Fruit fly (Drosophila melanogaster) whole organism, embryonic: ENCODE results near the gene Alg7.
A peak's percentile ranks its signal among the peaks of the same experiment; 100 is the strongest.

Source experiments
- Bgb ChIP-seq: fragments of 200-800 bp; sonication (Bioruptor generic); IDR thresholded peaks from 2 replicates; pipeline ENCODE4 v1.3.6; 2022; ENCODE audit warnings: missing biosample characterization, missing genetic modification characterization; ENCODE audit not compliant: partially characterized antibody
- CG10209 ChIP-seq: fragments of 200-800 bp; sonication (Bioruptor generic); optimal IDR thresholded peaks from 3 replicates; lab custom pipeline; 2017; ENCODE audit warnings: missing biosample characterization, mild to moderate bottlenecking, missing genetic modification characterization, missing genetic modification reagents
- CG10267 ChIP-seq: fragments of 200-800 bp; sonication (Bioruptor generic); optimal IDR thresholded peaks from 2 replicates; lab custom pipeline; 2018; ENCODE audit warnings: missing biosample characterization, mild to moderate bottlenecking, missing genetic modification characterization, moderate library complexity
- CG10959 ChIP-seq: fragments of 200-800 bp; sonication (Bioruptor generic); IDR thresholded peaks from 2 replicates; pipeline ENCODE4 v1.3.6; 2022; ENCODE audit warnings: missing biosample characterization, missing genetic modification characterization
- CG10979 ChIP-seq: fragments of 200-800 bp; sonication (Bioruptor generic); optimal IDR thresholded peaks from 2 replicates; lab custom pipeline; 2018; ENCODE audit warnings: missing biosample characterization, mild to moderate bottlenecking, missing genetic modification characterization, moderate library complexity
- CG14014 ChIP-seq: fragments of 200-800 bp; sonication (Bioruptor generic); IDR thresholded peaks from 2 replicates; pipeline ENCODE4 v1.3.6; 2022; ENCODE audit warnings: missing biosample characterization, missing genetic modification characterization
- CG14710 ChIP-seq: fragments of 200-800 bp; sonication (Bioruptor generic); optimal IDR thresholded peaks from 3 replicates; lab custom pipeline; 2019; ENCODE audit warnings: missing biosample characterization, mild to moderate bottlenecking, missing genetic modification characterization, moderate library complexity
- CG1602 ChIP-seq: fragments of 200-800 bp; sonication (Bioruptor generic); optimal IDR thresholded peaks from 3 replicates; lab custom pipeline; 2016; ENCODE audit warnings: missing biosample characterization, missing genetic modification characterization
- CG16863 ChIP-seq: fragments of 200-800 bp; sonication (Bioruptor generic); optimal IDR thresholded peaks from 3 replicates; lab custom pipeline; 2016; ENCODE audit warnings: missing biosample characterization, missing genetic modification characterization
- CG17385 ChIP-seq: fragments of 200-800 bp; sonication (Bioruptor generic); optimal IDR thresholded peaks from 3 replicates; lab custom pipeline; 2018; ENCODE audit warnings: missing biosample characterization, mild to moderate bottlenecking, missing genetic modification characterization
- CG17612 ChIP-seq: fragments of 200-800 bp; sonication (Bioruptor generic); IDR thresholded peaks from 2 replicates; pipeline ENCODE4 v1.3.6; 2022; ENCODE audit warnings: missing biosample characterization, missing genetic modification characterization
- CG17829 ChIP-seq: fragments of 200-800 bp; optimal IDR thresholded peaks from 2 replicates; lab custom pipeline; 2019; ENCODE audit warnings: missing biosample characterization, mild to moderate bottlenecking, missing genetic modification characterization, moderate library complexity
- CG2199 ChIP-seq: fragments of 200-800 bp; sonication (Bioruptor generic); IDR thresholded peaks from 3 replicates; pipeline ENCODE4 v1.3.6; 2022; ENCODE audit warnings: missing biosample characterization, missing genetic modification characterization
- CG31224 ChIP-seq: fragments of 200-800 bp; sonication (Bioruptor generic); IDR thresholded peaks from 2 replicates; pipeline ENCODE4 v1.3.6; 2022; ENCODE audit warnings: missing biosample characterization, missing genetic modification characterization
- CG3726 ChIP-seq: fragments of 200-800 bp; sonication (Bioruptor generic); IDR thresholded peaks from 3 replicates; pipeline ENCODE4, ENCODE4 v1.3.6; 2022; ENCODE audit warnings: missing biosample characterization, missing genetic modification characterization
- CG42726 ChIP-seq: fragments of 200-800 bp; sonication (Bioruptor generic); IDR thresholded peaks from 2 replicates; pipeline ENCODE4 v1.3.6; 2022; ENCODE audit warnings: missing biosample characterization, missing genetic modification characterization; ENCODE audit not compliant: partially characterized antibody
- CG4360 ChIP-seq: fragments of 200-800 bp; sonication (Bioruptor generic); IDR thresholded peaks from 2 replicates; pipeline ENCODE4 v1.3.6; 2022; ENCODE audit warnings: missing biosample characterization, missing genetic modification characterization
- CG4424 ChIP-seq: fragments of 200-800 bp; sonication (Bioruptor generic); optimal IDR thresholded peaks from 3 replicates; lab custom pipeline; 2016; ENCODE audit warnings: missing biosample characterization, missing genetic modification characterization
- CG4730 ChIP-seq: fragments of 200-800 bp; sonication (Bioruptor generic); IDR thresholded peaks from 2 replicates; pipeline ENCODE4 v1.3.6; 2022; ENCODE audit warnings: missing biosample characterization, missing genetic modification characterization
- CG6854 ChIP-seq: fragments of 200-800 bp; sonication (Bioruptor generic); optimal IDR thresholded peaks from 3 replicates; lab custom pipeline; 2017; ENCODE audit warnings: missing biosample characterization, mild to moderate bottlenecking, missing genetic modification characterization
- E2f1 ChIP-seq: fragments of 200-800 bp; sonication (Bioruptor generic); IDR thresholded peaks from 2 replicates; pipeline ENCODE4 v1.3.6; 2022; ENCODE audit warnings: missing biosample characterization, missing genetic modification characterization
- E2f2 ChIP-seq: fragments of 200-800 bp; sonication (Bioruptor generic); IDR thresholded peaks from 2 replicates; pipeline ENCODE4 v1.3.6; 2022; ENCODE audit warnings: missing biosample characterization, missing genetic modification characterization
- Eip74EF ChIP-seq, 2 experiments: fragments of 200-800 bp in 1 of 2; fragments of >200 bp in 1 of 2; sonication (Bioruptor generic) in 1 of 2; optimal IDR thresholded peaks; 2 replicates each; lab custom pipeline; 2017 to 2019; ENCODE audit warnings: missing biosample characterization in 2 of 2, missing genetic modification characterization in 2 of 2, mild to moderate bottlenecking in 1 of 2, moderate library complexity in 1 of 2
- Med ChIP-seq: fragments of 200-800 bp; sonication (Bioruptor generic); peaks from one replicate; lab custom pipeline; 2016; ENCODE audit warnings: missing biosample characterization, missing genetic modification characterization, mild to moderate bottlenecking, inconsistent platforms, moderate library complexity
- NC2β ChIP-seq: fragments of 200-800 bp; sonication (Bioruptor generic); optimal IDR thresholded peaks from 2 replicates; lab custom pipeline; 2016; ENCODE audit warnings: missing biosample characterization, missing genetic modification characterization
- Sox102F ChIP-seq: fragments of 200-800 bp; sonication (Bioruptor generic); optimal IDR thresholded peaks from 2 replicates; lab custom pipeline; 2018; ENCODE audit warnings: missing biosample characterization, mild to moderate bottlenecking, missing genetic modification characterization, moderate library complexity
- amos ChIP-seq: fragments of 200-800 bp; sonication (Bioruptor generic); IDR thresholded peaks from 2 replicates; pipeline ENCODE4 v1.3.6; 2022; ENCODE audit warnings: missing biosample characterization, missing genetic modification characterization; ENCODE audit not compliant: partially characterized antibody
- ash1 ChIP-seq: fragments of 200-800 bp; sonication (Bioruptor generic); optimal IDR thresholded peaks from 2 replicates; lab custom pipeline; 2018; ENCODE audit warnings: missing biosample characterization, mild to moderate bottlenecking, missing genetic modification characterization
- bab2 ChIP-seq: fragments of 200-800 bp; sonication (Bioruptor generic); optimal IDR thresholded peaks from 2 replicates; lab custom pipeline; 2016; ENCODE audit warnings: missing biosample characterization, missing genetic modification characterization
- cas ChIP-seq: fragments of 200-800 bp; sonication (Bioruptor generic); IDR thresholded peaks from 2 replicates; pipeline ENCODE4 v1.3.6; 2022; ENCODE audit warnings: missing biosample characterization, missing genetic modification characterization
- caup ChIP-seq: fragments of 200-800 bp; sonication (Bioruptor generic); optimal IDR thresholded peaks from 3 replicates; lab custom pipeline; 2017; ENCODE audit warnings: missing biosample characterization, mild to moderate bottlenecking, missing genetic modification characterization, moderate library complexity; ENCODE audit not compliant: severe bottlenecking
- dati ChIP-seq: fragments of 200-800 bp; sonication (Bioruptor generic); IDR thresholded peaks from 2 replicates; pipeline ENCODE4 v1.3.6; 2022; ENCODE audit warnings: missing biosample characterization, missing genetic modification characterization
- dmrt11E ChIP-seq: fragments of 200-800 bp; sonication (Bioruptor generic); optimal IDR thresholded peaks from 3 replicates; lab custom pipeline; 2018; ENCODE audit warnings: missing biosample characterization, mild to moderate bottlenecking, missing genetic modification characterization, moderate library complexity
- eyg ChIP-seq: fragments of 200-800 bp; sonication (Bioruptor generic); optimal IDR thresholded peaks from 3 replicates; lab custom pipeline; 2016; ENCODE audit warnings: missing biosample characterization, missing genetic modification characterization
- fd64A ChIP-seq: fragments of 200-800 bp; sonication (Bioruptor generic); optimal IDR thresholded peaks from 3 replicates; lab custom pipeline; 2018; ENCODE audit warnings: missing biosample characterization, mild to moderate bottlenecking, missing genetic modification characterization
- her ChIP-seq: fragments of 200-800 bp; sonication (Bioruptor generic); optimal IDR thresholded peaks from 2 replicates; lab custom pipeline; 2016; ENCODE audit warnings: missing biosample characterization, missing genetic modification characterization
- jigr1 ChIP-seq: fragments of 200-800 bp; sonication (Bioruptor generic); IDR thresholded peaks from 3 replicates; pipeline ENCODE4 v1.3.6; 2022; ENCODE audit warnings: missing biosample characterization, missing genetic modification characterization
- jumu ChIP-seq: fragments of 200-800 bp; sonication (Bioruptor generic); optimal IDR thresholded peaks from 3 replicates; lab custom pipeline; 2016; ENCODE audit warnings: missing biosample characterization, missing genetic modification characterization
- lab ChIP-seq: fragments of 200-800 bp; sonication (Bioruptor generic); optimal IDR thresholded peaks from 3 replicates; lab custom pipeline; 2017; ENCODE audit warnings: missing biosample characterization, missing genetic modification characterization, mild to moderate bottlenecking, moderate library complexity, missing genetic modification reagents
- nerfin-1 ChIP-seq: fragments of 200-800 bp; sonication (Bioruptor generic); optimal IDR thresholded peaks from 3 replicates; lab custom pipeline; 2019; ENCODE audit warnings: missing biosample characterization, mild to moderate bottlenecking, missing genetic modification characterization, moderate library complexity
- nmo ChIP-seq: fragments of 200-800 bp; sonication (Bioruptor generic); optimal IDR thresholded peaks from 2 replicates; lab custom pipeline; 2018; ENCODE audit warnings: missing biosample characterization, mild to moderate bottlenecking, missing genetic modification characterization, moderate library complexity
- otp ChIP-seq: fragments of 200-800 bp; sonication (Bioruptor generic); IDR thresholded peaks from 3 replicates; pipeline ENCODE4, ENCODE4 v1.3.6; 2022; ENCODE audit warnings: missing biosample characterization, missing genetic modification characterization
- pros ChIP-seq: fragments of 200-800 bp; sonication (Bioruptor generic); optimal IDR thresholded peaks from 3 replicates; lab custom pipeline; 2019; ENCODE audit warnings: missing biosample characterization, mild to moderate bottlenecking, missing genetic modification characterization, moderate library complexity
- repo ChIP-seq: fragments of 200-800 bp; sonication (Bioruptor generic); optimal IDR thresholded peaks from 2 replicates; lab custom pipeline; 2016; ENCODE audit warnings: missing biosample characterization, missing genetic modification characterization
- sim ChIP-seq: fragments of 200-800 bp; sonication (Bioruptor generic); IDR thresholded peaks from 2 replicates; pipeline ENCODE4 v1.3.6; 2022; ENCODE audit warnings: missing biosample characterization, missing genetic modification characterization
- sisA ChIP-seq: fragments of 200-800 bp; sonication (Bioruptor generic); IDR thresholded peaks from 2 replicates; pipeline ENCODE4 v1.3.6; 2022; ENCODE audit warnings: missing biosample characterization, missing genetic modification characterization
- sug ChIP-seq: fragments of 200-800 bp; optimal IDR thresholded peaks from 2 replicates; lab custom pipeline; 2019; ENCODE audit warnings: missing biosample characterization, mild to moderate bottlenecking, missing genetic modification characterization, moderate library complexity
- tx ChIP-seq: fragments of 200-800 bp; sonication (Bioruptor generic); optimal IDR thresholded peaks from 2 replicates; lab custom pipeline; 2016; ENCODE audit warnings: missing biosample characterization, missing genetic modification characterization
- zfh1 ChIP-seq: fragments of 200-800 bp; sonication (Bioruptor generic); IDR thresholded peaks from 3 replicates; pipeline ENCODE4 v1.3.6; 2022; ENCODE audit warnings: missing biosample characterization, missing genetic modification characterization

The Alg7 gene

dm6 chr2L:13215640-13216129, 36.6 kb downstream of the Alg7 start (continued):
- TF ChIP-seq jigr1 = 0 out of 3 replicates have a peak, but pooled peaks have one; percentile 14
- TF ChIP-seq CG16863 (GFP tag; lab: Kevin White, UChicago) = peak; percentile 31
- TF ChIP-seq CG2199 = peak; percentile 86
- peak; percentile 44; the same call in 1 of the 2 replicates for TF ChIP-seq CG4730
- peak; percentile 98 for TF ChIP-seq pros (GFP tag; lab: Kevin White, UChicago)
- TF ChIP-seq lab (GFP tag; lab: Kevin White, UChicago) = peak; percentile 74
- TF ChIP-seq CG17829 (tag; lab: Kevin White, UChicago) = peak; percentile 73
- TF ChIP-seq bab2 (GFP tag; lab: Kevin White, UChicago) = peak; percentile 14
- peak; percentile 33; the same call in 1 of the 2 replicates for TF ChIP-seq CG31224 (GFP tag; lab: Robert Waterston, UW)
- TF ChIP-seq jumu (GFP tag; lab: Kevin White, UChicago) = peak; percentile 43
- peak; percentile 73 for TF ChIP-seq repo
- peak; percentile 31; the same call in 1 of the 2 replicates for TF ChIP-seq dati (GFP tag; lab: Robert Waterston, UW)
- TF ChIP-seq tx (GFP tag; lab: Kevin White, UChicago) = peak; percentile 51
- peak; percentile 41; the same call in 1 of the 2 replicates for TF ChIP-seq CG14014 (GFP tag; lab: Robert Waterston, UW)
- TF ChIP-seq CG10267 (tag; lab: Kevin White, UChicago) = peak; percentile 7
- peak; percentile 97 for TF ChIP-seq Med (GFP tag; lab: Kevin White, UChicago)
- peak; percentile 76 for TF ChIP-seq otp (GFP tag; lab: Robert Waterston, UW)
- TF ChIP-seq CG17612 = peak; percentile 47; the same call in 1 of the 2 replicates
- peak; percentile 45 for TF ChIP-seq nmo (GFP tag; lab: Kevin White, UChicago)
- peak; percentile 49; the same call in 1 of the 2 replicates for TF ChIP-seq sisA (GFP tag; lab: Robert Waterston, UW)
- peak; percentile 46; the same call in 1 of the 3 replicates for TF ChIP-seq CG3726 (GFP tag; lab: Robert Waterston, UW)
- peak; percentile 40; the same call in 1 of the 2 replicates for TF ChIP-seq E2f2
- peak; percentile 80 for TF ChIP-seq CG42726 (GFP tag; lab: Robert Waterston, UW)
- TF ChIP-seq amos = peak; percentile 51; the same call in 1 of the 2 replicates
- TF ChIP-seq ash1 (GFP tag; lab: Kevin White, UChicago) = peak; percentile 23
- peak; percentile 28 for TF ChIP-seq nerfin-1 (tag; lab: Kevin White, UChicago)
- peak in 1 of 2 experiments; percentile 35 for TF ChIP-seq Eip74EF (GFP tag; optimal IDR thresholded peaks at IDR 0.05; lab: Kevin White, UChicago)
- TF ChIP-seq caup (GFP tag; lab: Kevin White, UChicago) = peak; percentile 80
- peak; percentile 42 for TF ChIP-seq CG10979 (tag; lab: Kevin White, UChicago)
- TF ChIP-seq sug = peak; percentile 33
- 0 out of 2 replicates have a peak, but pooled peaks have one; percentile 16 for TF ChIP-seq sim
- TF ChIP-seq eyg (GFP tag; lab: Kevin White, UChicago) = peak; percentile 55
- TF ChIP-seq CG6854 (GFP tag; lab: Kevin White, UChicago) = peak; percentile 31
- peak; percentile 38 for TF ChIP-seq Sox102F (GFP tag; lab: Kevin White, UChicago)
- peak; percentile 68 for TF ChIP-seq cas (GFP tag; lab: Robert Waterston, UW)
- peak; percentile 59 for TF ChIP-seq CG10209 (GFP tag; lab: Kevin White, UChicago)
- peak; percentile 35 for TF ChIP-seq CG4424 (GFP tag; lab: Kevin White, UChicago)
- peak; percentile 75 for TF ChIP-seq CG10959
- peak; percentile 49; the same call in 1 of the 2 replicates for TF ChIP-seq E2f1 (GFP tag; lab: Robert Waterston, UW)
- peak; percentile 27 for TF ChIP-seq dmrt11E
- peak; percentile 73 for TF ChIP-seq Bgb (GFP tag; lab: Robert Waterston, UW)
- peak; percentile 50 for TF ChIP-seq CG17385 (GFP tag; lab: Kevin White, UChicago)
- peak; percentile 29 for TF ChIP-seq CG14710 (tag; lab: Kevin White, UChicago)
- peak; percentile 69 for TF ChIP-seq NC2β (GFP tag; lab: Kevin White, UChicago)
- TF ChIP-seq fd64A (GFP tag; lab: Kevin White, UChicago) = peak; percentile 35
- TF ChIP-seq CG1602 (GFP tag; lab: Kevin White, UChicago) = peak; percentile 6
- TF ChIP-seq her (GFP tag; lab: Kevin White, UChicago) = peak; percentile 73
- TF ChIP-seq zfh1 (GFP tag; lab: Robert Waterston, UW) = peak; percentile 77
- TF ChIP-seq CG4360 (GFP tag; lab: Robert Waterston, UW) = peak; percentile 49
